Worm (Caenorhabditis elegans) whole organism, L1 larva: Measurements from ENCODE around the gene hpd-1.

Experiments
- C34B4.2 ChIP-seq: sonication (generic microtip); optimal IDR thresholded peaks from 2 replicates; lab custom pipeline; 2017; ENCODE audit warnings: mild to moderate bottlenecking, missing genetic modification characterization, missing compliant biosample characterization
- aha-1 ChIP-seq: fragments of 150-350 bp; optimal IDR thresholded peaks from 2 replicates; lab custom pipeline; 2014; ENCODE audit warnings: missing biosample characterization, missing genetic modification characterization
- ama-1 ChIP-seq: fragments of 150-350 bp; optimal IDR thresholded peaks from 2 replicates; lab custom pipeline; 2014
- blmp-1 ChIP-seq: fragments of 150-350 bp; optimal IDR thresholded peaks from 2 replicates; lab custom pipeline; 2014; ENCODE audit warnings: missing biosample characterization, missing genetic modification characterization
- ceh-63 ChIP-seq: fragments of 200-800 bp; sonication (Bioruptor generic); optimal IDR thresholded peaks from 2 replicates; lab custom pipeline; 2018; ENCODE audit warnings: mild to moderate bottlenecking, missing genetic modification characterization, missing compliant biosample characterization
- ceh-88 ChIP-seq: fragments of 200-800 bp; sonication (Bioruptor generic); IDR thresholded peaks from 2 replicates; pipeline ENCODE4 v1.3.6; 2022; ENCODE audit warnings: missing genetic modification characterization, missing compliant biosample characterization
- ceh-90 ChIP-seq: sonication (generic microtip); optimal IDR thresholded peaks from 2 replicates; lab custom pipeline; 2016; ENCODE audit warnings: missing genetic modification characterization, missing compliant biosample characterization
- efl-1 ChIP-seq, 4 experiments: fragments of 150-350 bp; optimal IDR thresholded peaks in 3 of 4; peaks in 1 of 4; 1 replicate in 1 of 4; 2 replicates in 3 of 4; lab custom pipeline; 2014; ENCODE audit warnings: missing biosample characterization in 2 of 4, missing genetic modification characterization in 2 of 4, missing genetic modification reagents in 2 of 4
- egl-13 ChIP-seq: sonication (generic microtip); optimal IDR thresholded peaks from 2 replicates; lab custom pipeline; 2016; ENCODE audit warnings: missing genotype, missing genetic modification reagents, missing genetic modification characterization, missing compliant biosample characterization
- elt-2 ChIP-seq: sonication (generic microtip); optimal IDR thresholded peaks from 2 replicates; lab custom pipeline; 2016; ENCODE audit warnings: missing genetic modification characterization, mild to moderate bottlenecking, inconsistent platforms, missing compliant biosample characterization, missing genetic modification reagents
- fkh-10 ChIP-seq: sonication (generic microtip); optimal IDR thresholded peaks from 2 replicates; lab custom pipeline; 2017; ENCODE audit warnings: missing biosample characterization, missing genetic modification reagents, missing genetic modification characterization
- fkh-8 ChIP-seq: sonication (generic microtip); optimal IDR thresholded peaks from 2 replicates; lab custom pipeline; 2016; ENCODE audit warnings: mild to moderate bottlenecking, missing genetic modification characterization, missing compliant biosample characterization
- lin-14 ChIP-seq: fragments of 200-800 bp; sonication (Bioruptor generic); optimal IDR thresholded peaks from 2 replicates; lab custom pipeline; 2018; ENCODE audit warnings: mild to moderate bottlenecking, missing genetic modification characterization, moderate library complexity, missing compliant biosample characterization
- lin-15B ChIP-seq: fragments of 150-350 bp; sonication (generic microtip); optimal IDR thresholded peaks from 3 replicates; lab custom pipeline; 2014; ENCODE audit warnings: missing biosample characterization, missing genetic modification characterization
- lir-3 ChIP-seq: sonication (generic microtip); optimal IDR thresholded peaks from 2 replicates; lab custom pipeline; 2016; ENCODE audit warnings: mild to moderate bottlenecking, missing genetic modification characterization, moderate library complexity, missing compliant biosample characterization; ENCODE audit not compliant: poor library complexity
- lsy-2 ChIP-seq, 2 experiments: fragments of 150-350 bp; optimal IDR thresholded peaks; 2 replicates each; lab custom pipeline; 2014; ENCODE audit warnings: missing biosample characterization in 2 of 2, missing genetic modification characterization in 2 of 2
- mef-2 ChIP-seq: fragments of 150-350 bp; optimal IDR thresholded peaks from 2 replicates; lab custom pipeline; 2014; ENCODE audit warnings: missing biosample characterization, missing genetic modification characterization
- mep-1 ChIP-seq: fragments of 150-350 bp; optimal IDR thresholded peaks from 2 replicates; lab custom pipeline; 2014; ENCODE audit warnings: missing biosample characterization, missing genetic modification characterization
- nhr-11 ChIP-seq: fragments of 150-350 bp; optimal IDR thresholded peaks from 2 replicates; lab custom pipeline; 2014; ENCODE audit warnings: missing biosample characterization, missing genetic modification characterization
- nhr-12 ChIP-seq: sonication (generic microtip); optimal IDR thresholded peaks from 2 replicates; lab custom pipeline; 2017; ENCODE audit warnings: missing biosample characterization, missing genetic modification characterization
- nhr-20 ChIP-seq: sonication (generic microtip); optimal IDR thresholded peaks from 2 replicates; lab custom pipeline; 2016; ENCODE audit warnings: mild to moderate bottlenecking, missing genetic modification characterization, missing compliant biosample characterization
- nhr-237 ChIP-seq: fragments of 150-350 bp; optimal IDR thresholded peaks from 2 replicates; lab custom pipeline; 2014; ENCODE audit warnings: missing biosample characterization, missing genetic modification characterization
- nhr-28 ChIP-seq: fragments of 150-350 bp; optimal IDR thresholded peaks from 2 replicates; lab custom pipeline; 2014; ENCODE audit warnings: missing biosample characterization, missing genetic modification characterization
- nhr-71 ChIP-seq: sonication (generic microtip); optimal IDR thresholded peaks from 2 replicates; lab custom pipeline; 2016; ENCODE audit warnings: mild to moderate bottlenecking, missing genetic modification characterization, moderate library complexity, missing compliant biosample characterization
- nhr-85 ChIP-seq: sonication (generic microtip); peaks from one replicate; lab custom pipeline; 2016; ENCODE audit warnings: missing genetic modification characterization, inconsistent platforms, missing compliant biosample characterization
- pag-3 ChIP-seq: sonication (generic microtip); optimal IDR thresholded peaks from 2 replicates; lab custom pipeline; 2017; ENCODE audit warnings: missing genetic modification characterization, mild to moderate bottlenecking, missing compliant biosample characterization, antibody characterized with exemption, borderline replicate concordance; ENCODE audit not compliant: insufficient read depth
- snpc-4 ChIP-seq: fragments of 150-350 bp; optimal IDR thresholded peaks from 2 replicates; lab custom pipeline; 2014; ENCODE audit warnings: missing biosample characterization, missing genetic modification characterization
- snu-23 ChIP-seq: sonication (generic microtip); optimal IDR thresholded peaks from 2 replicates; lab custom pipeline; 2016; ENCODE audit warnings: missing genetic modification characterization, missing compliant biosample characterization
- unc-86 ChIP-seq: sonication (generic microtip); optimal IDR thresholded peaks from 2 replicates; lab custom pipeline; 2016; ENCODE audit warnings: missing genetic modification characterization, missing compliant biosample characterization
- vab-15 ChIP-seq: sonication (generic microtip); optimal IDR thresholded peaks from 2 replicates; lab custom pipeline; 2017; ENCODE audit warnings: missing genotype, mild to moderate bottlenecking, missing genetic modification characterization, missing compliant biosample characterization
- zag-1 ChIP-seq: fragments of 150-350 bp; optimal IDR thresholded peaks from 2 replicates; lab custom pipeline; 2014; ENCODE audit warnings: missing biosample characterization, missing genetic modification characterization

The hpd-1 gene

DNA sequence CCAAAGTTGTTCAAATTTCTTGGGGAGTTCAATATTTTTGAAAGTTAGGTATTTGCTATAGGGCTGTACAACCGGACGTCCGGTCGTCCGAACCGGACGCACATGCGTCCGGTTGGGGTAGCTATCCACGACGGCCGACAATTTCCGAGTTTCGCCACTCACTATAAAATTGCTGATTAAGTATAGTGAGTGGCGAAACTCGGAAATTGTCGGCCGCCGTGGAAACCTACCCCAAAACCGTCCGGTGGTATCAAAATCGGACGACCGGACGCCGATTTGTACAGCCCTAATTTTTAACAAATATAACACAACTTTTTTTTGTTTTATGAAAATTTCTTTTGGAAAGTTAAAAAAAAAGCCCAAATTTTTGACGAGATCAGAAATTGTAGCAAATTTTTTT lies 41.0 kb downstream of the hpd-1 start:
- TF ChIP-seq snpc-4 (tag; lab: Kevin White, UChicago), result peak; percentile 4

DNA sequence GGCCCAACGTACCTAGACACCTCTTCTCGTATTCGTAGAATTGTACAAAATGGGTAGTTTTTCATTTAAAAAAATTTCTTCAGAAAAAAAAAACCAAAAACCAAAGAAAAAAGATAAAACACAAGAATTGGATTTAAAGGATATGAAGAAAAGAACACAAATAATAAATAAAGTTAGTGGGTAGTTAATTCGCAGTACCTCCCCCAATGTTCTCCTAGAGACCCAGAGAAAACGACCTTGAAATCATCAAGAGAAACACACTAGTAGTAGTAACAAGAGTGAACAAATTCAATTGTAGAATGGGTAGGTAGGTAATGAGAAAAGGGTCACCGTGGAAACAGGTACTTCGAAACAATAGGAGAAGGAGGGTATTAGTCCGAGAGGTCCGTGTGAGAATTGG lies 42.5 kb downstream of the hpd-1 start:
- TF ChIP-seq ceh-90 (no peak), pag-3 (tag; lab: Kevin White, UChicago) (no peak), nhr-237 (no peak), nhr-20 (tag; lab: Kevin White, UChicago) (peak; percentile 26), lin-15B (tag; lab: Kevin White, UChicago) (no peak), ceh-88 (GFP tag; lab: Robert Waterston, UW) (no peak), blmp-1 (tag; lab: Kevin White, UChicago) (peak; percentile 10), lin-14 (peak; percentile 76), nhr-85 (peak; percentile 65), mep-1 (peak; percentile 56), snu-23 (GFP tag; lab: Kevin White, UChicago) (peak; percentile 41)

DNA sequence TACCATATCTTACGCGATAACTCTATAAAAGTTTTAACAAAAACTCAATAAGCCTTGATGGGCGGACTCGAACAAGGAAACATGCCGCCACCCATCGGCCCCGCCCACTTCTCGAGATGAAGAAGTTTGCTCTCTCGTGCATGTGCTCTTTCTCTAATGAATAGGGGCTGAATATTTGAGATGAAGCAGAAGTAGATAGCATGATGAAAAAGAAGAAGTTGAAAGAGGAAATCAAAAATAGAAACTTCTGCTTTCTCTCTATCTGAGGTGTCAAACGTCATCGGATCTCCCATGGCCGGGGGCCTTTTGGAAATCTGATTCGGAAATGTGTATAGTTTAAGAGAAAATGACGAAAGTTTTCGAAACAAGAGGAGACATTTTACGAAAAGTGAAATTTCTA lies 43.5 kb downstream of the hpd-1 start:
- TF ChIP-seq egl-13 (tag; lab: Kevin White, UChicago) (peak; percentile 76), fkh-8 (tag; lab: Kevin White, UChicago) (peak; percentile 9), nhr-11 (tag; lab: Kevin White, UChicago) (no peak), C34B4.2 (no peak), nhr-28 (tag; lab: Kevin White, UChicago) (no peak), nhr-12 (tag; lab: Kevin White, UChicago) (no peak), zag-1 (tag; lab: Kevin White, UChicago) (no peak), nhr-71 (peak; percentile 22), ama-1 (lab: Kevin White, UChicago) (no peak), lsy-2 (tag; optimal IDR thresholded peaks at IDR 0.05; lab: Kevin White, UChicago) (no peak), unc-86 (tag; lab: Kevin White, UChicago) (peak; percentile 41), ceh-63 (GFP tag; lab: Kevin White, UChicago) (no peak), mef-2 (tag; lab: Kevin White, UChicago) (no peak), snpc-4 (tag; lab: Kevin White, UChicago) (no peak), lin-14 (peak; percentile 57), vab-15 (tag; lab: Kevin White, UChicago) (no peak)

DNA sequence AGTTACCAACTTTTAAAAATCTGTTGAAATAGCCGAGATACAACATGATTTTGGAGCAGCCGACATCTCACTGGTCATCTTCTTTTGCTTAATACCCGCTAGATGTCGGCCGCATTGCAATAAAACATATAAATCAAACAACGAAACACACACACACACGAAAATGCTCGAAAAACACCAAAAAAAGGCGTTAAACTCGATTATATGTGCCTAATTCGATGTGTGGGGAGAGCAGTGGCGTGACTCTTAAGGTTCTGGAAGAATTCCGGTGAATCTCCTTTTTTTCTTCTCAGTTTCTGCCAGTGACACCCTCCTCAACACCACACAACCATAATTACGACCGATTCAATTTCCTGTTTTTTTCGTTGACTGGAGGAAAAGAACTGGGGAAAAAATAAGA lies 44.9 kb downstream of the hpd-1 start:
- TF ChIP-seq lin-14 (peak; percentile 41), efl-1 (optimal IDR thresholded peaks at IDR 0.05; lab: Kevin White, UChicago) (no peak), efl-1 (GFP tag; optimal IDR thresholded peaks at IDR 0.05 in 1 of 2; lab: Kevin White, UChicago) (peak in 1 of 2 experiments; percentile 74), elt-2 (no peak), ama-1 (lab: Kevin White, UChicago) (no peak), lir-3 (tag; lab: Kevin White, UChicago) (no peak), nhr-71 (no peak), snpc-4 (tag; lab: Kevin White, UChicago) (peak; percentile 19)

ce11 chrIII:10583483-10583882 lies 48.2 kb downstream of the hpd-1 start:
- TF ChIP-seq fkh-10 (GFP tag; lab: Kevin White, UChicago) (peak; percentile 40), vab-15 (tag; lab: Kevin White, UChicago) (no peak)

- no peak for TF ChIP-seq aha-1
Measured at ce11 chrIII:10586243-10586642, 50.9 kb downstream of the hpd-1 start, which contains the start of gene Y45F3A.5. Gene Y45F3A.5, minus strand, starts transcription at chrIII:10586343.
